Fruit fly (Drosophila melanogaster): ENCODE data around the gene CG13403.

DNA sequence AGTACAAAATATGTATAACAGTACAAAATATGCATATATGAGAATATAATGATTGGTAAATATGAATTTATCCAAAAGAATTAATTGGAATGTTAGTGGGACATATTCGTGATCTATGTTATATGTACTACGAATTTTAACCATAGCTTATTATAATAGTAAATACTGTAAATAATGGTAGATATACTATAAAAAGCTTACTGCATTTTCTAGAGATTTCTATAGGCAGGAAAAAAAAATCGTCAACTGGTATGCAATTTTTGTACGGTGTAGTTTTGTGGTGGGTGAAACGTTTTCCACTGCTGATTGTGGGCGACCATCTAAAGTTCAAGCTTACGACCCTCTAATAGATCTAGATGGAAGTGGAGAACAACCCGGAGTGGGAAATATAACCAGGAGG, 25.0 kb upstream of the CG13403 start:
- TF ChIP-seq pan (optimal IDR thresholded peaks at IDR 0.05) (no peak), Dll (optimal IDR thresholded peaks at IDR 0.05) (no peak)
